Worm (Caenorhabditis elegans) whole organism, L1 larva: ENCODE measurements around the gene hcp-3.

Source experiments
- C16A3.4 ChIP-seq: fragments of 150-350 bp; optimal IDR thresholded peaks from 2 replicates; lab custom pipeline; 2014; ENCODE audit warnings: missing biosample characterization, missing genetic modification characterization
- aha-1 ChIP-seq: fragments of 150-350 bp; optimal IDR thresholded peaks from 2 replicates; lab custom pipeline; 2014; ENCODE audit warnings: missing biosample characterization, missing genetic modification characterization
- aly-2 ChIP-seq: fragments of 150-350 bp; optimal IDR thresholded peaks from 2 replicates; lab custom pipeline; 2014; ENCODE audit warnings: missing biosample characterization, missing genetic modification characterization
- ama-1 ChIP-seq: fragments of 150-350 bp; optimal IDR thresholded peaks from 2 replicates; lab custom pipeline; 2014
- blmp-1 ChIP-seq: fragments of 150-350 bp; optimal IDR thresholded peaks from 2 replicates; lab custom pipeline; 2014; ENCODE audit warnings: missing biosample characterization, missing genetic modification characterization
- ceh-63 ChIP-seq: fragments of 200-800 bp; sonication (Bioruptor generic); optimal IDR thresholded peaks from 2 replicates; lab custom pipeline; 2018; ENCODE audit warnings: mild to moderate bottlenecking, missing genetic modification characterization, missing compliant biosample characterization
- ceh-82 ChIP-seq, 3 experiments: fragments of 150-350 bp in 1 of 3; sonication (generic microtip) in 2 of 3; optimal IDR thresholded peaks; 2 replicates each; lab custom pipeline; 2014 to 2017; ENCODE audit warnings: missing biosample characterization in 3 of 3, missing genetic modification characterization in 3 of 3
- ceh-88 ChIP-seq: fragments of 200-800 bp; sonication (Bioruptor generic); IDR thresholded peaks from 2 replicates; pipeline ENCODE4 v1.3.6; 2022; ENCODE audit warnings: missing genetic modification characterization, missing compliant biosample characterization
- ceh-90 ChIP-seq: sonication (generic microtip); optimal IDR thresholded peaks from 2 replicates; lab custom pipeline; 2016; ENCODE audit warnings: missing genetic modification characterization, missing compliant biosample characterization
- ces-1 ChIP-seq: fragments of 150-350 bp; optimal IDR thresholded peaks from 2 replicates; lab custom pipeline; 2014; ENCODE audit warnings: missing biosample characterization, missing genetic modification reagents, missing genetic modification characterization
- efl-1 ChIP-seq, 4 experiments: fragments of 150-350 bp; optimal IDR thresholded peaks in 3 of 4; peaks in 1 of 4; 1 replicate in 1 of 4; 2 replicates in 3 of 4; lab custom pipeline; 2014; ENCODE audit warnings: missing biosample characterization in 2 of 4, missing genetic modification characterization in 2 of 4, missing genetic modification reagents in 2 of 4
- efl-3 ChIP-seq: fragments of 200-800 bp; sonication (Bioruptor generic); optimal IDR thresholded peaks from 2 replicates; lab custom pipeline; 2018; ENCODE audit warnings: mild to moderate bottlenecking, missing genetic modification characterization, missing compliant biosample characterization
- egl-27 ChIP-seq, 2 experiments: fragments of 150-350 bp in 1 of 2; sonication (generic microtip); optimal IDR thresholded peaks; 3 replicates each; lab custom pipeline; 2017 to 2018; ENCODE audit warnings: missing biosample characterization in 2 of 2, missing genetic modification characterization in 2 of 2, missing genetic modification reagents in 2 of 2
- elt-3 ChIP-seq, 6 experiments: fragments of 150-350 bp in 1 of 6; sonication (generic microtip); optimal IDR thresholded peaks; 2 replicates each; lab custom pipeline; 2017 to 2018; ENCODE audit warnings: missing biosample characterization in 6 of 6, missing genetic modification characterization in 6 of 6, inconsistent platforms in 1 of 6
- ets-5 ChIP-seq: fragments of 200-800 bp; sonication (Bioruptor generic); IDR thresholded peaks from 2 replicates; pipeline ENCODE4 v1.3.6; 2022; ENCODE audit warnings: missing genetic modification characterization, missing compliant biosample characterization
- grh-1 ChIP-seq: fragments of 200-800 bp; sonication (Bioruptor generic); IDR thresholded peaks from 2 replicates; pipeline ENCODE4 v1.3.6; 2022; ENCODE audit warnings: missing genetic modification reagents, missing genetic modification characterization, missing compliant biosample characterization
- hlh-17 ChIP-seq: fragments of 200-800 bp; sonication (Bioruptor generic); optimal IDR thresholded peaks from 2 replicates; lab custom pipeline; 2018; ENCODE audit warnings: missing genetic modification characterization, mild to moderate bottlenecking, missing compliant biosample characterization, moderate library complexity, borderline replicate concordance
- hpl-2 ChIP-seq: fragments of 150-350 bp; optimal IDR thresholded peaks from 2 replicates; lab custom pipeline; 2014; ENCODE audit warnings: missing biosample characterization, missing genetic modification reagents, missing genetic modification characterization
- isw-1 ChIP-seq: fragments of 200-800 bp; sonication (Bioruptor generic); IDR thresholded peaks from 2 replicates; pipeline ENCODE4 v1.3.6; 2022; ENCODE audit warnings: missing genetic modification characterization, missing compliant biosample characterization
- jun-1 ChIP-seq: fragments of 150-350 bp; optimal IDR thresholded peaks from 2 replicates; lab custom pipeline; 2014; ENCODE audit warnings: missing biosample characterization, missing genetic modification reagents, missing genetic modification characterization
- lin-13 ChIP-seq: fragments of 150-350 bp; optimal IDR thresholded peaks from 2 replicates; lab custom pipeline; 2014; ENCODE audit warnings: missing biosample characterization, missing genetic modification reagents, missing genetic modification characterization
- lin-14 ChIP-seq: fragments of 200-800 bp; sonication (Bioruptor generic); optimal IDR thresholded peaks from 2 replicates; lab custom pipeline; 2018; ENCODE audit warnings: mild to moderate bottlenecking, missing genetic modification characterization, moderate library complexity, missing compliant biosample characterization
- lin-15B ChIP-seq: fragments of 150-350 bp; sonication (generic microtip); optimal IDR thresholded peaks from 3 replicates; lab custom pipeline; 2014; ENCODE audit warnings: missing biosample characterization, missing genetic modification characterization
- lin-35 ChIP-seq, 2 experiments: fragments of 150-350 bp; optimal IDR thresholded peaks; 2 replicates each; lab custom pipeline; 2014; ENCODE audit warnings: missing biosample characterization in 2 of 2, missing genetic modification characterization in 2 of 2, missing genetic modification reagents in 2 of 2
- lin-39 ChIP-seq: fragments of 150-350 bp; optimal IDR thresholded peaks from 2 replicates; lab custom pipeline; 2014; ENCODE audit warnings: missing biosample characterization, missing genetic modification reagents, missing genetic modification characterization
- lir-3 ChIP-seq: sonication (generic microtip); optimal IDR thresholded peaks from 2 replicates; lab custom pipeline; 2016; ENCODE audit warnings: mild to moderate bottlenecking, missing genetic modification characterization, moderate library complexity, missing compliant biosample characterization; ENCODE audit not compliant: poor library complexity
- lsy-2 ChIP-seq, 2 experiments: fragments of 150-350 bp; optimal IDR thresholded peaks; 2 replicates each; lab custom pipeline; 2014; ENCODE audit warnings: missing biosample characterization in 2 of 2, missing genetic modification characterization in 2 of 2
- mab-9 ChIP-seq: fragments of 200-800 bp; sonication (Bioruptor generic); IDR thresholded peaks from 2 replicates; pipeline ENCODE4 v1.3.6; 2022; ENCODE audit warnings: missing genetic modification reagents, missing genetic modification characterization, missing compliant biosample characterization
- mdl-1 ChIP-seq, 2 experiments: fragments of 150-350 bp; optimal IDR thresholded peaks; 2 replicates each; lab custom pipeline; 2014 to 2017; ENCODE audit warnings: missing biosample characterization in 2 of 2, missing genetic modification characterization in 2 of 2, inconsistent platforms in 1 of 2
- mef-2 ChIP-seq: fragments of 150-350 bp; optimal IDR thresholded peaks from 2 replicates; lab custom pipeline; 2014; ENCODE audit warnings: missing biosample characterization, missing genetic modification characterization
- nhr-12 ChIP-seq: sonication (generic microtip); optimal IDR thresholded peaks from 2 replicates; lab custom pipeline; 2017; ENCODE audit warnings: missing biosample characterization, missing genetic modification characterization
- nhr-19 ChIP-seq: fragments of 200-800 bp; sonication (Bioruptor generic); conservative IDR thresholded peaks from 2 replicates; pipeline ENCODE4 v1.3.6; 2022; ENCODE audit warnings: missing genetic modification characterization, missing compliant biosample characterization
- nhr-20 ChIP-seq: sonication (generic microtip); optimal IDR thresholded peaks from 2 replicates; lab custom pipeline; 2016; ENCODE audit warnings: mild to moderate bottlenecking, missing genetic modification characterization, missing compliant biosample characterization
- nhr-71 ChIP-seq: sonication (generic microtip); optimal IDR thresholded peaks from 2 replicates; lab custom pipeline; 2016; ENCODE audit warnings: mild to moderate bottlenecking, missing genetic modification characterization, moderate library complexity, missing compliant biosample characterization
- nhr-76 ChIP-seq: sonication (generic microtip); optimal IDR thresholded peaks from 2 replicates; lab custom pipeline; 2017; ENCODE audit warnings: missing biosample characterization, missing genetic modification characterization
- nhr-84 ChIP-seq: sonication (generic microtip); optimal IDR thresholded peaks from 2 replicates; lab custom pipeline; 2017; ENCODE audit warnings: missing biosample characterization, missing genetic modification characterization
- nhr-85 ChIP-seq: sonication (generic microtip); peaks from one replicate; lab custom pipeline; 2016; ENCODE audit warnings: missing genetic modification characterization, inconsistent platforms, missing compliant biosample characterization
- pag-3 ChIP-seq: sonication (generic microtip); optimal IDR thresholded peaks from 2 replicates; lab custom pipeline; 2017; ENCODE audit warnings: missing genetic modification characterization, mild to moderate bottlenecking, missing compliant biosample characterization, antibody characterized with exemption, borderline replicate concordance; ENCODE audit not compliant: insufficient read depth
- pax-3 ChIP-seq: fragments of 200-800 bp; sonication (Bioruptor generic); optimal IDR thresholded peaks from 2 replicates; lab custom pipeline; 2018; ENCODE audit warnings: mild to moderate bottlenecking, missing genetic modification characterization, moderate library complexity, missing compliant biosample characterization
- snu-23 ChIP-seq: sonication (generic microtip); optimal IDR thresholded peaks from 2 replicates; lab custom pipeline; 2016; ENCODE audit warnings: missing genetic modification characterization, missing compliant biosample characterization
- sox-4 ChIP-seq: sonication (generic microtip); optimal IDR thresholded peaks from 2 replicates; lab custom pipeline; 2016; ENCODE audit warnings: missing genetic modification characterization, missing compliant biosample characterization
- sptf-1 ChIP-seq: fragments of 150-350 bp; optimal IDR thresholded peaks from 2 replicates; lab custom pipeline; 2014; ENCODE audit warnings: missing biosample characterization, missing genetic modification characterization
- swsn-7 ChIP-seq: sonication (generic microtip); optimal IDR thresholded peaks from 2 replicates; lab custom pipeline; 2016; ENCODE audit warnings: missing genetic modification characterization, missing compliant biosample characterization
- tlp-1 ChIP-seq: fragments of 150-350 bp; optimal IDR thresholded peaks from 2 replicates; lab custom pipeline; 2014; ENCODE audit warnings: missing biosample characterization, missing genetic modification characterization
- unc-130 ChIP-seq: fragments of 150-350 bp; optimal IDR thresholded peaks from 2 replicates; lab custom pipeline; 2017; ENCODE audit warnings: missing biosample characterization, missing genetic modification characterization, inconsistent platforms
- unc-62 ChIP-seq: fragments of 150-350 bp; optimal IDR thresholded peaks from 2 replicates; lab custom pipeline; 2014; ENCODE audit warnings: missing biosample characterization, missing genetic modification reagents, missing genetic modification characterization
- unc-98 ChIP-seq: fragments of 200-800 bp; sonication (Bioruptor generic); IDR thresholded peaks from 2 replicates; pipeline ENCODE4 v1.3.6; 2022; ENCODE audit warnings: missing genetic modification characterization, missing compliant biosample characterization
- xbp-1 ChIP-seq: sonication (generic microtip); optimal IDR thresholded peaks from 2 replicates; lab custom pipeline; 2016; ENCODE audit warnings: missing genetic modification characterization, missing compliant biosample characterization
- zag-1 ChIP-seq: fragments of 150-350 bp; optimal IDR thresholded peaks from 2 replicates; lab custom pipeline; 2014; ENCODE audit warnings: missing biosample characterization, missing genetic modification characterization
- zip-4 ChIP-seq: fragments of 200-800 bp; sonication (Bioruptor generic); optimal IDR thresholded peaks from 2 replicates; lab custom pipeline; 2018; ENCODE audit warnings: mild to moderate bottlenecking, missing genetic modification characterization, moderate library complexity, missing compliant biosample characterization
- ztf-4 ChIP-seq: fragments of 150-350 bp; optimal IDR thresholded peaks from 2 replicates; lab custom pipeline; 2014; ENCODE audit warnings: missing biosample characterization, missing genetic modification characterization

hcp-3 gene

DNA sequence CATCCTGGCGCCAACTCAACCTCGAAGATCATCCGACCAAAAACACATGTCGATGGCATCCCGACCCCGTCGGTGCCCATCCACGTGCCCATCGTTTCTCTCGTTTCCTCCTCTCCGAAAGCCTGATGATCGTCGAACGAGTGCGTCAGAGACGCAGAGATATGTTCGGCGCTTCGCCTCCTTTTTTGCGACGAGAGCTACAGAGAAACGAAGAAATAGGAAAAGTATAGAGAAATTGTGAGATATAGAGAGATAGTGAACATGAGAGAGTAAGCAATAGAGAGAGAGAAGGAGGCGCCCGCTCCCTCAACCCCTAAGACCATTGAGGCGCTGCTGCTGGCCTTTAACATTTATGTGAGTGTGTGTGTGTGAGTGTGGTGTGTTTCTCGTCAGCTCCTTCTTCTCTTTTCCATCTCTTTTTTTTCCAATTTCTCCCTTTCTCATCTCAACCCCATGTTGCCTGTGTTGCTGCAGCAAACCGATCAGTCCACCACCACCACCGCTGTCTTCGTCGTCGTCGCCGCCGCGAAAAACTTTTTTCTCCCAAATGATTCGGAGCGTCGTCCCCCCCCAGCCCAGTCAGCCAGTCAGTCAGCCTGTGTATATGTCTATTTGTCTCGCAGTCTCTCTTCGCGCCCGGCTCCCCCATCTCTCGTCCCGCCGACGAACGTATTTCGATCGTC lies 3.0 kb upstream of the hcp-3 start, which contains the start of gene hlh-11 (continued):
- peak; percentile 28 for TF ChIP-seq mab-9
- no peak for TF ChIP-seq nhr-84 (tag; lab: Kevin White, UChicago)
- TF ChIP-seq sptf-1 (tag; lab: Kevin White, UChicago), result no peak
- TF ChIP-seq lsy-2 (tag; optimal IDR thresholded peaks at IDR 0.05; lab: Kevin White, UChicago), result peak; percentile 82 to 93
- peak; percentile 57 for TF ChIP-seq pag-3 (tag; lab: Kevin White, UChicago)
- TF ChIP-seq nhr-76 (tag; lab: Kevin White, UChicago), result no peak
- peak; percentile 81 for TF ChIP-seq blmp-1
- no peak for TF ChIP-seq ama-1
- peak; percentile 86 to 99 for TF ChIP-seq mdl-1 (tag; optimal IDR thresholded peaks at IDR 0.05; lab: Kevin White, UChicago)
- no peak for TF ChIP-seq hpl-2 (GFP tag; lab: Kevin White, UChicago)
- TF ChIP-seq nhr-19 (GFP tag; lab: Robert Waterston, UW), result peak; percentile 88
- TF ChIP-seq isw-1 (GFP tag; lab: Robert Waterston, UW), result peak; percentile 65
- TF ChIP-seq hlh-17 (GFP tag; lab: Kevin White, UChicago), result no peak
- peak; percentile 81 for TF ChIP-seq lin-13 (GFP tag; lab: Kevin White, UChicago)
- TF ChIP-seq lin-35 (GFP tag; optimal IDR thresholded peaks at IDR 0.05; lab: Kevin White, UChicago), result peak; percentile 69 to 71
- TF ChIP-seq sox-4, result peak; percentile 59
- peak in 4 of 6 experiments; percentile 40 to 75 (median 55) for TF ChIP-seq elt-3 (tag; optimal IDR thresholded peaks at IDR 0.05; lab: Kevin White, UChicago)
- peak; percentile 33 for TF ChIP-seq aly-2 (tag; lab: Kevin White, UChicago)
- TF ChIP-seq ces-1, result no peak
- peak; percentile 84 for TF ChIP-seq C16A3.4 (tag; lab: Kevin White, UChicago)
- peak; percentile 96 for TF ChIP-seq nhr-20 (tag; lab: Kevin White, UChicago)
- peak; percentile 97 for TF ChIP-seq nhr-85 (tag; lab: Kevin White, UChicago)
- no peak for TF ChIP-seq tlp-1 (tag; lab: Kevin White, UChicago)
- peak; percentile 38 for TF ChIP-seq lin-15B (tag; lab: Kevin White, UChicago)
- peak; percentile 98 for TF ChIP-seq nhr-71 (tag; lab: Kevin White, UChicago)
- no peak for TF ChIP-seq unc-98 (GFP tag; lab: Robert Waterston, UW)
- TF ChIP-seq lin-14 (GFP tag; lab: Kevin White, UChicago), result peak; percentile 99
- peak; percentile 88 for TF ChIP-seq jun-1 (tag; lab: Kevin White, UChicago)
- peak; percentile 98 for TF ChIP-seq snu-23 (GFP tag; lab: Kevin White, UChicago)
- peak; percentile 44 for TF ChIP-seq zip-4 (GFP tag; lab: Kevin White, UChicago)
- peak; percentile 0 for TF ChIP-seq ceh-90 (tag; lab: Kevin White, UChicago)
- TF ChIP-seq lin-39 (tag; lab: Kevin White, UChicago), result peak; percentile 2
- TF ChIP-seq ceh-63 (GFP tag; lab: Kevin White, UChicago), result no peak
- TF ChIP-seq egl-27 (tag; optimal IDR thresholded peaks at IDR 0.05; lab: Kevin White, UChicago), result peak; percentile 67 to 94
- TF ChIP-seq aha-1 (tag; lab: Kevin White, UChicago), result peak; percentile 41
- no peak for TF ChIP-seq nhr-12 (tag; lab: Kevin White, UChicago)
- peak; percentile 55 for TF ChIP-seq pax-3 (tag; lab: Kevin White, UChicago)
- no peak for TF ChIP-seq unc-62 (GFP tag; lab: Kevin White, UChicago)
- no peak for TF ChIP-seq ets-5 (GFP tag; lab: Robert Waterston, UW)
- TF ChIP-seq ceh-82 (tag; optimal IDR thresholded peaks at IDR 0.05; lab: Kevin White, UChicago), result peak; percentile 51 to 81 (median 70)
- TF ChIP-seq mef-2 (tag; lab: Kevin White, UChicago), result peak; percentile 59
- TF ChIP-seq swsn-7, result peak; percentile 95
- TF ChIP-seq ceh-88, result peak; percentile 77
- peak; percentile 90 for TF ChIP-seq lir-3
- TF ChIP-seq grh-1 (GFP tag; lab: Robert Waterston, UW), result peak; percentile 28
- peak; percentile 58 for TF ChIP-seq unc-130 (tag; lab: Kevin White, UChicago)
- TF ChIP-seq efl-3 (GFP tag; lab: Kevin White, UChicago), result no peak
- peak; percentile 92 for TF ChIP-seq ztf-4
- peak; percentile 87 for TF ChIP-seq zag-1 (tag; lab: Kevin White, UChicago)
- TF ChIP-seq xbp-1, result peak; percentile 77
- peak; percentile 82 to 88 for TF ChIP-seq efl-1 (optimal IDR thresholded peaks at IDR 0.05; lab: Kevin White, UChicago)
- TF ChIP-seq efl-1 (GFP tag; optimal IDR thresholded peaks at IDR 0.05 in 1 of 2; lab: Kevin White, UChicago), result peak; percentile 60 to 93
